Fruit fly (Drosophila melanogaster) whole organism, wandering third instar larva: ENCODE data around the gene CG4036.

Experiments
- Abd-B ChIP-seq: fragments of >200 bp; optimal IDR thresholded peaks from 2 replicates; lab custom pipeline; 2017; ENCODE audit warnings: missing biosample characterization, missing genetic modification characterization
- CG9705 ChIP-seq: fragments of 200-800 bp; sonication (Bioruptor generic); optimal IDR thresholded peaks from 2 replicates; lab custom pipeline; 2018; ENCODE audit warnings: missing biosample characterization, mild to moderate bottlenecking, missing genetic modification characterization
- CrebA ChIP-seq: fragments of 200-800 bp; sonication (Bioruptor generic); optimal IDR thresholded peaks from 2 replicates; lab custom pipeline; 2016; ENCODE audit warnings: missing biosample characterization, mild to moderate bottlenecking, missing genetic modification characterization, borderline replicate concordance
- Dfd ChIP-seq: fragments of >200 bp; optimal IDR thresholded peaks from 2 replicates; lab custom pipeline; 2017; ENCODE audit warnings: missing biosample characterization, missing genetic modification characterization
- Myc ChIP-seq: fragments of >200 bp; optimal IDR thresholded peaks from 2 replicates; lab custom pipeline; 2017
- Vsx2 ChIP-seq: fragments of 200-300, 225-300 bp; sonication (Bioruptor generic); optimal IDR thresholded peaks from 2 replicates; lab custom pipeline; 2018; ENCODE audit warnings: missing biosample characterization, missing genetic modification characterization; ENCODE audit not compliant: partially characterized antibody
- br ChIP-seq: fragments of 200-800 bp; sonication (Bioruptor generic); optimal IDR thresholded peaks from 2 replicates; lab custom pipeline; 2016; ENCODE audit warnings: missing biosample characterization, missing genetic modification characterization
- dsf ChIP-seq: sonication (Bioruptor generic); optimal IDR thresholded peaks from 2 replicates; lab custom pipeline; 2016; ENCODE audit warnings: missing biosample characterization, missing genetic modification characterization, borderline replicate concordance
- fru ChIP-seq: fragments of 200-800 bp; sonication (Bioruptor generic); optimal IDR thresholded peaks from 3 replicates; lab custom pipeline; 2016; ENCODE audit warnings: missing biosample characterization, mild to moderate bottlenecking, missing genetic modification characterization
- sv ChIP-seq: fragments of 200-800 bp; sonication (Bioruptor generic); optimal IDR thresholded peaks from 3 replicates; lab custom pipeline; 2016; ENCODE audit warnings: missing biosample characterization, missing genetic modification characterization
- tai ChIP-seq: sonication (Bioruptor generic); optimal IDR thresholded peaks from 2 replicates; lab custom pipeline; 2016; ENCODE audit warnings: missing biosample characterization, missing genetic modification characterization
- usp ChIP-seq: fragments of >200 bp; optimal IDR thresholded peaks from 2 replicates; lab custom pipeline; 2017; ENCODE audit warnings: missing biosample characterization, missing genetic modification characterization

- TF ChIP-seq Abd-B (GFP tag; lab: Kevin White, UChicago) (no peak), usp (GFP tag; lab: Kevin White, UChicago) (no peak), Dfd (no peak), CrebA (no peak), Myc (lab: Kevin White, UChicago) (peak; percentile 46), CG9705 (GFP tag; lab: Kevin White, UChicago) (no peak), fru (GFP tag; lab: Kevin White, UChicago) (no peak), tai (GFP tag; lab: Kevin White, UChicago) (no peak), Vsx2 (no peak), sv (GFP tag; lab: Kevin White, UChicago) (no peak), br (GFP tag; lab: Kevin White, UChicago) (no peak), dsf (GFP tag; lab: Kevin White, UChicago) (no peak)
These were observed at the start of gene CG4036 for dm6 chr2L:9790535-9790992.
